Worm (Caenorhabditis elegans) whole organism, L4 larva: ENCODE results near the gene fbn-1.

Experiments used
- F26F4.8 ChIP-seq: fragments of 200-800 bp; sonication (Bioruptor generic); conservative IDR thresholded peaks from 2 replicates; pipeline ENCODE4 v1.3.6; 2022; ENCODE audit warnings: missing genetic modification characterization, missing compliant biosample characterization
- F37D6.2 ChIP-seq: sonication (generic microtip); optimal IDR thresholded peaks from 2 replicates; lab custom pipeline; 2016; ENCODE audit warnings: mild to moderate bottlenecking, missing genetic modification characterization, missing compliant biosample characterization
- T20F7.1 ChIP-seq: fragments of 200-800 bp; sonication (Bioruptor generic); optimal IDR thresholded peaks from 2 replicates; lab custom pipeline; 2018; ENCODE audit warnings: mild to moderate bottlenecking, missing genetic modification characterization, missing compliant biosample characterization
- T26A8.4 ChIP-seq: fragments of 200-800 bp; sonication (Bioruptor generic); IDR thresholded peaks from 2 replicates; pipeline ENCODE4 v1.3.6; 2022; ENCODE audit warnings: missing genetic modification characterization, missing compliant biosample characterization
- Y105C5A.15 ChIP-seq: fragments of 200-800 bp; sonication (Bioruptor generic); IDR thresholded peaks from 2 replicates; pipeline ENCODE4 v1.3.6; 2022; ENCODE audit warnings: missing genetic modification characterization, missing compliant biosample characterization
- Y48G9A.11 ChIP-seq: fragments of 200-800 bp; sonication (Bioruptor generic); IDR thresholded peaks from 2 replicates; pipeline ENCODE4 v1.3.6; 2022; ENCODE audit warnings: missing genetic modification reagents, missing genetic modification characterization, missing compliant biosample characterization
- ZK546.5 ChIP-seq, 2 experiments: sonication (generic microtip); optimal IDR thresholded peaks; 2 replicates each; lab custom pipeline; 2017; ENCODE audit warnings: missing biosample characterization in 2 of 2, missing genetic modification characterization in 2 of 2
- aha-1 ChIP-seq: fragments of 150-350 bp; peaks from one replicate; lab custom pipeline; 2014; ENCODE audit warnings: missing biosample characterization, missing genetic modification characterization
- attf-4 ChIP-seq: sonication (generic microtip); optimal IDR thresholded peaks from 3 replicates; lab custom pipeline; 2017; ENCODE audit warnings: missing biosample characterization, missing genetic modification characterization
- ceh-32 ChIP-seq: sonication (generic microtip); optimal IDR thresholded peaks from 2 replicates; lab custom pipeline; 2016; ENCODE audit warnings: mild to moderate bottlenecking, missing genetic modification characterization, missing compliant biosample characterization; ENCODE audit not compliant: poor library complexity
- ctbp-1 ChIP-seq: fragments of 200-800 bp; sonication (Bioruptor generic); IDR thresholded peaks from 2 replicates; pipeline ENCODE4 v1.3.6; 2022; ENCODE audit warnings: missing genetic modification reagents, missing genetic modification characterization, missing compliant biosample characterization
- daf-16 ChIP-seq, 3 experiments: sonication (generic microtip); optimal IDR thresholded peaks; 2 replicates each; lab custom pipeline; 2016 to 2017; ENCODE audit warnings: missing genetic modification characterization in 3 of 3, missing genetic modification reagents in 3 of 3, mild to moderate bottlenecking in 2 of 3, missing compliant biosample characterization in 2 of 3, missing biosample characterization in 1 of 3, moderate library complexity in 1 of 3
- daf-19 ChIP-seq: fragments of 200-800 bp; sonication (Bioruptor generic); conservative IDR thresholded peaks from 2 replicates; pipeline ENCODE4 v1.3.6; 2022; ENCODE audit warnings: missing genetic modification characterization, missing compliant biosample characterization
- daf-8 ChIP-seq: fragments of 200-800 bp; sonication (Bioruptor generic); IDR thresholded peaks from 2 replicates; pipeline ENCODE4 v1.3.6; 2022; ENCODE audit warnings: missing genetic modification characterization, missing compliant biosample characterization
- dpl-1 ChIP-seq: fragments of 150-350 bp; optimal IDR thresholded peaks from 2 replicates; lab custom pipeline; 2014; ENCODE audit warnings: missing biosample characterization, missing genetic modification reagents, missing genetic modification characterization
- egl-43 ChIP-seq: fragments of 200-800 bp; sonication (Bioruptor generic); IDR thresholded peaks from 2 replicates; pipeline ENCODE4 v1.3.6; 2022; ENCODE audit warnings: missing genetic modification reagents, missing genetic modification characterization, missing compliant biosample characterization
- fos-1 ChIP-seq: fragments of 150-350 bp; optimal IDR thresholded peaks from 2 replicates; lab custom pipeline; 2014; ENCODE audit warnings: missing biosample characterization, missing genetic modification characterization
- hif-1 ChIP-seq, 2 experiments: sonication (generic microtip); optimal IDR thresholded peaks; 2 replicates each; lab custom pipeline; 2016 to 2017; ENCODE audit warnings: missing compliant biosample characterization in 2 of 2, missing genetic modification characterization in 2 of 2, missing genetic modification reagents in 2 of 2, missing genotype in 2 of 2, mild to moderate bottlenecking in 1 of 2
- hlh-11 ChIP-seq: fragments of 200-800 bp; sonication (Bioruptor generic); optimal IDR thresholded peaks from 2 replicates; lab custom pipeline; 2018; ENCODE audit warnings: mild to moderate bottlenecking, missing genetic modification characterization, missing compliant biosample characterization
- hlh-30 ChIP-seq: sonication (generic microtip); optimal IDR thresholded peaks from 2 replicates; lab custom pipeline; 2017; ENCODE audit warnings: antibody characterized with exemption, mild to moderate bottlenecking, missing genetic modification characterization, missing compliant biosample characterization; ENCODE audit not compliant: insufficient read depth
- hmg-1.1 ChIP-seq: fragments of 200-800 bp; sonication (Bioruptor generic); IDR thresholded peaks from 2 replicates; pipeline ENCODE4 v1.3.6; 2022; ENCODE audit warnings: missing genetic modification reagents, missing genetic modification characterization, missing compliant biosample characterization
- jun-1 ChIP-seq: fragments of 150-350 bp; optimal IDR thresholded peaks from 2 replicates; lab custom pipeline; 2014; ENCODE audit warnings: missing biosample characterization, missing genetic modification reagents, missing genetic modification characterization
- lin-39 ChIP-seq: fragments of 150-350 bp; optimal IDR thresholded peaks from 2 replicates; lab custom pipeline; 2014; ENCODE audit warnings: missing biosample characterization, missing genetic modification reagents, missing genetic modification characterization
- lsy-2 ChIP-seq, 2 experiments: fragments of 150-350 bp in 1 of 2; sonication (generic microtip) in 1 of 2; optimal IDR thresholded peaks; 2 replicates each; lab custom pipeline; 2014 to 2017; ENCODE audit warnings: missing biosample characterization in 2 of 2, missing genetic modification characterization in 2 of 2
- mdl-1 ChIP-seq, 2 experiments: fragments of 150-350 bp in 1 of 2; sonication (generic microtip) in 1 of 2; optimal IDR thresholded peaks; 2 replicates each; lab custom pipeline; 2014 to 2017; ENCODE audit warnings: missing biosample characterization in 2 of 2, missing genetic modification characterization in 2 of 2
- mep-1 ChIP-seq: fragments of 150-350 bp; sonication (generic microtip); optimal IDR thresholded peaks from 3 replicates; lab custom pipeline; 2014; ENCODE audit warnings: missing biosample characterization, missing genetic modification characterization
- mes-2 ChIP-seq: sonication (generic microtip); optimal IDR thresholded peaks from 2 replicates; lab custom pipeline; 2016; ENCODE audit warnings: missing genotype, mild to moderate bottlenecking, missing genetic modification characterization, missing compliant biosample characterization; ENCODE audit not compliant: poor library complexity, severe bottlenecking
- nhr-11 ChIP-seq: fragments of 150-350 bp; optimal IDR thresholded peaks from 2 replicates; lab custom pipeline; 2014; ENCODE audit warnings: missing biosample characterization, missing genetic modification characterization
- nhr-237 ChIP-seq: sonication (generic microtip); optimal IDR thresholded peaks from 2 replicates; lab custom pipeline; 2017; ENCODE audit warnings: missing biosample characterization, missing genetic modification characterization
- nhr-28 ChIP-seq: fragments of 150-350 bp; optimal IDR thresholded peaks from 2 replicates; lab custom pipeline; 2014; ENCODE audit warnings: missing biosample characterization, missing genetic modification characterization
- nhr-48 ChIP-seq: sonication (generic microtip); optimal IDR thresholded peaks from 2 replicates; lab custom pipeline; 2016; ENCODE audit warnings: mild to moderate bottlenecking, missing genetic modification characterization, missing compliant biosample characterization
- nhr-76 ChIP-seq: fragments of 150-350 bp; optimal IDR thresholded peaks from 2 replicates; lab custom pipeline; 2014; ENCODE audit warnings: missing biosample characterization, missing genetic modification characterization
- php-3 ChIP-seq: fragments of 200-800 bp; sonication (Bioruptor generic); IDR thresholded peaks from 2 replicates; pipeline ENCODE4 v1.3.6; 2022; ENCODE audit warnings: missing genetic modification reagents, missing genetic modification characterization, missing compliant biosample characterization
- rbr-2 ChIP-seq: sonication (generic microtip); optimal IDR thresholded peaks from 2 replicates; lab custom pipeline; 2016; ENCODE audit warnings: missing genotype, missing genetic modification characterization, missing compliant biosample characterization
- set-16 ChIP-seq: fragments of 200-800 bp; sonication (Bioruptor generic); IDR thresholded peaks from 2 replicates; pipeline ENCODE4 v1.3.6; 2022; ENCODE audit warnings: missing genetic modification reagents, missing genetic modification characterization, missing compliant biosample characterization
- spr-1 ChIP-seq: sonication (generic microtip); optimal IDR thresholded peaks from 2 replicates; lab custom pipeline; 2016; ENCODE audit warnings: mild to moderate bottlenecking, missing genetic modification characterization, missing compliant biosample characterization
- tra-1 ChIP-seq: fragments of 200-800 bp; sonication (Bioruptor generic); IDR thresholded peaks from 2 replicates; pipeline ENCODE4 v1.3.6; 2022; ENCODE audit warnings: missing genetic modification reagents, missing genetic modification characterization, missing compliant biosample characterization
- unc-62 ChIP-seq, 3 experiments: fragments of 150-350 bp in 1 of 3; sonication (generic microtip); optimal IDR thresholded peaks in 2 of 3; peaks in 1 of 3; 1 replicate in 1 of 3; 2 replicates in 2 of 3; lab custom pipeline; 2014 to 2017; ENCODE audit warnings: missing biosample characterization in 3 of 3, missing genetic modification characterization in 3 of 3, missing genetic modification reagents in 3 of 3, missing genotype in 1 of 3
- zag-1 ChIP-seq: fragments of 150-350 bp; optimal IDR thresholded peaks from 2 replicates; lab custom pipeline; 2014; ENCODE audit warnings: missing biosample characterization, missing genetic modification characterization
- zfp-3 ChIP-seq: fragments of 200-800 bp; sonication (Bioruptor generic); conservative IDR thresholded peaks from 2 replicates; pipeline ENCODE4 v1.3.6; 2022; ENCODE audit warnings: missing genetic modification reagents, missing genetic modification characterization, missing compliant biosample characterization

fbn-1 gene

DNA sequence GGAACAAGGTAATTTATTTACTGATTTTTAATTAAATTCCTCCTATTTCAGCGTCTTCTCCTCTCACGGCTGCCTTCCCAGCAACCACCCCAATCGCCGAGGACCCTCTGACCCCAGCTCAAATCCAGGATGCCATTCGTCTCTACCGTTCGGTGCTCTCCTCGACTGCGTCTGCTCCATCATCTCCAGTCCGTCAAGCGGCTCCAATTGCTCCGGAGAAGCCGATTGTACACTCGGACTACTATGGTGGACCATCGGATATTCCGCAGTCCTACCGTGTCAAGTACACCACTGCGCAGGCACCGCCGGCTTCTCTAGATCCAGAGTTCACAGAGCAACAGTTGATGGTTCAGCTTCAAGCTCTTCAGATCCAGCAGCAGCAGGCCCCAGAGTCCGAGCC is 23.7 kb downstream of the fbn-1 start:
- TF ChIP-seq set-16 = peak; percentile 83
- TF ChIP-seq egl-43 (GFP tag; lab: Robert Waterston, UW) = 0 out of 2 replicates have a peak, but pooled peaks have one; percentile 40
- TF ChIP-seq unc-62 (GFP tag; optimal IDR thresholded peaks at IDR 0.05 in 1 of 2; lab: Kevin White, UChicago) = peak in 1 of 2 experiments; percentile 31
- no peak for TF ChIP-seq unc-62 (tag; optimal IDR thresholded peaks at IDR 0.05; lab: Kevin White, UChicago)
- TF ChIP-seq php-3 = no peak
- TF ChIP-seq nhr-48 = no peak

DNA sequence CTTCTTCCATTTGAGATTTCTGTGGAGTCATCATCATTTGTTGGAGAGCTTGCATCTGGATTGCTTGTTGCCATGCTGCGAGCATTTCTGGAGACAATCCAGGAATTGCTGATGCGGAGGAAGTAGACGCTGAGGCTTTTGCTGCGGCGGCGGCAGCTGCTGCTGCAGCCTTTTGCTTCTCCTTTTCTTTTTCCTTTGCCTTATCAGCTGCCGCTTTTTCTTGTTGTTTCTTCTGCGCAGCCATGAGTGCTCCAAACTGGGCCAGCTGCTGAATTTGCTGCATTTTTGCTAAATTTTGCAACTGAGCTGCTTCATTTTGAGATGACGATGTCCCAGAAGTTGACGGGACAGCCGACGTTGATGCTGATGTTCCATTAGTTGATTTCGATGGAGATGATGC is 30.3 kb downstream of the fbn-1 start:
- TF ChIP-seq hlh-30 (tag; lab: Kevin White, UChicago) (no peak), set-16 (peak; percentile 55; the same call in 1 of the 2 replicates), spr-1 (tag; lab: Kevin White, UChicago) (no peak), egl-43 (GFP tag; lab: Robert Waterston, UW) (peak; percentile 54; the same call in 1 of the 2 replicates), aha-1 (tag; lab: Kevin White, UChicago) (peak; percentile 90)

DNA sequence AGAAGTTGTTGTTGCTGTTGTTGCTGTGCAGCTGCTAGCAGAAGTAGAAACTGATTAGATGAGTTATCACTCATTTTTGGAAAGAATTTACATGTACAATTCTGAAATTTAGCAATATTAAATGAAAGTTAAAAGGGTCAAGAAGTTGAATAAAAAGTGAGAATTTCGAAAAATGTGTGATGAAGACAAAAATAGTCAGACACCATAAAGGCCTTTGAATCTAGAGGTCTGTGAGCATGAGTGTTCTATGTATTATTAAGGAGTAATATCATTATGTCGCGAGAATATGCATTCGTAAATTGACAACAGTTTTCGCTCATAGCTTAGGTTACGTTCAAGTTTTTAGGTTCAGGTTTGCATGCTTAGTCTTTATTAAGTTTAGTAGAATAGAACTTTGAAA is 30.7 kb downstream of the fbn-1 start, which contains the start of gene baz-2:
baz-2 (minus strand) TSS at position 101 of the 400 bp plus-strand sequence.
- TF ChIP-seq T20F7.1 (GFP tag; lab: Kevin White, UChicago) (no peak), nhr-76 (no peak), zfp-3 (GFP tag; lab: Robert Waterston, UW) (no peak), daf-8 (GFP tag; lab: Robert Waterston, UW) (no peak), F26F4.8 (no peak), tra-1 (GFP tag; lab: Robert Waterston, UW) (no peak), zag-1 (tag; lab: Kevin White, UChicago) (no peak), F37D6.2 (tag; lab: Kevin White, UChicago) (no peak), nhr-11 (tag; lab: Kevin White, UChicago) (no peak), Y105C5A.15 (GFP tag; lab: Robert Waterston, UW) (no peak), fos-1 (tag; lab: Kevin White, UChicago) (no peak), daf-19 (GFP tag; lab: Robert Waterston, UW) (no peak), aha-1 (tag; lab: Kevin White, UChicago) (no peak), T26A8.4 (GFP tag; lab: Robert Waterston, UW) (no peak), nhr-237 (no peak), hif-1 (tag; optimal IDR thresholded peaks at IDR 0.05; lab: Kevin White, UChicago) (no peak), mep-1 (tag; lab: Kevin White, UChicago) (no peak), Y48G9A.11 (no peak), ceh-32 (tag; lab: Kevin White, UChicago) (no peak)
- TF ChIP-seq, all 104 proteins: peak for 0

DNA sequence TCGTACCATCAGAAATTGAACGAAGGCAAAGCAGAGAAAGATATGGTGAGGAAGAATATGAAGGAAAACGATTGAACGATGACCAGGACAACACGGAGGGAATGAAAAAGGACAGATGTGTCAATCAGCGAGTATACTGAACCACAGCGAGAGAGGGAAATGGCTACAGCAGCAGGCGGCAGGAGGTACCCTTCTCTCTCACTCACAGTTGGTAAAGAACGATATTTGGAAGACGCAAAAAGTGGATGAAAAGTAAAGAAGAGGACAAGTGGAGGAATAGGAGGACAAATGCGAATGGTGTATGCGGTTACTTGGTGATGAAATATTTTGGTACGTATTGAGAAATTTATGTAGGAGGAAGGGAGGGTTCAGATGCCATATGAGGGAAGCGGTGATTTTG is 31.3 kb downstream of the fbn-1 start, which contains the start of gene ZK783.7:
ZK783.7 (plus strand) TSS at position 246 of the 400 bp plus-strand sequence.
- TF ChIP-seq nhr-237 (no peak), ZK546.5 (tag; optimal IDR thresholded peaks at IDR 0.05; lab: Kevin White, UChicago) (no peak), unc-62 (GFP tag; optimal IDR thresholded peaks at IDR 0.05 in 1 of 2; lab: Kevin White, UChicago) (peak in 1 of 2 experiments; percentile 93), unc-62 (tag; optimal IDR thresholded peaks at IDR 0.05; lab: Kevin White, UChicago) (no peak)
- TF ChIP-seq, all 104 proteins: peak for 1

DNA sequence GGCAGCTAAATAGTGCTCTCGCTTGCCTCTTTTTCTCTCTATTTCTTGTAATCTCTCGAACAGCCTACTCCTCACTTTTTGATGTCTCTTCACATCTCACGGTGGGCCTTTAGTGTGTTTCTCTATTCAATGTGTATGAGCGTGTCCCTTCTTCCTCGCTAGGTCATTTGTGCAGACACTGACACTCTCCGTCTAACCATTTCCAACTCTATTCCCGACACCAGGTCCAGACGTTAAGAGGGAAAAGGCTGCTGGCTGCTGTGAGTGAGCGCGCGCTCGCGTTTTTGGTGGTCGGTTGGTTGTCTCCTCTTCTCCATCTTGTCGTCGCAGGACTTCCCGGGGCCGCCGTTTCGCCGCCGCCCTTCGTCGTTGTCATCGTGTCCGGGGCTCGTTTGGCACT is 34.3 kb downstream of the fbn-1 start:
- TF ChIP-seq ctbp-1 (GFP tag; lab: Robert Waterston, UW) (peak; percentile 76), unc-62 (GFP tag; optimal IDR thresholded peaks at IDR 0.05 in 1 of 2; lab: Kevin White, UChicago) (peak in 1 of 2 experiments; percentile 74), unc-62 (tag; optimal IDR thresholded peaks at IDR 0.05; lab: Kevin White, UChicago) (no peak), nhr-28 (tag; lab: Kevin White, UChicago) (peak; percentile 43), mes-2 (tag; lab: Kevin White, UChicago) (peak; percentile 55), jun-1 (tag; lab: Kevin White, UChicago) (no peak), egl-43 (GFP tag; lab: Robert Waterston, UW) (peak; percentile 74; the same call in 1 of the 2 replicates), hlh-30 (tag; lab: Kevin White, UChicago) (peak; percentile 77), daf-16 (GFP tag; optimal IDR thresholded peaks at IDR 0.05; lab: Kevin White, UChicago) (peak in 1 of 2 experiments; percentile 25), daf-16 (tag; optimal IDR thresholded peaks at IDR 0.05; lab: Kevin White, UChicago) (no peak), mdl-1 (tag; optimal IDR thresholded peaks at IDR 0.05; lab: Kevin White, UChicago) (peak in 1 of 2 experiments; percentile 0), lsy-2 (tag; optimal IDR thresholded peaks at IDR 0.05; lab: Kevin White, UChicago) (peak; percentile 41 to 57), hlh-11 (peak; percentile 62), F37D6.2 (tag; lab: Kevin White, UChicago) (peak; percentile 49), dpl-1 (GFP tag; lab: Kevin White, UChicago) (peak; percentile 5), attf-4 (no peak), hmg-1.1 (peak; percentile 69), rbr-2 (tag; lab: Kevin White, UChicago) (peak; percentile 68), php-3 (peak; percentile 34; the same call in 1 of the 2 replicates), nhr-11 (tag; lab: Kevin White, UChicago) (peak; percentile 53), spr-1 (tag; lab: Kevin White, UChicago) (no peak), lin-39 (no peak), set-16 (peak; percentile 87)
